Worm (Caenorhabditis elegans) whole organism, L3 larva: ENCODE measurements around the gene cnnm-1.
A peak's percentile ranks its signal among the peaks of the same experiment; 100 is the strongest.
"Not testable (repeated sequence)": the region's sequence is repeated elsewhere in the genome, so short reads cannot be mapped to it uniquely, and the experiment has no call there.

ENCODE experiments used
- R02D3.7 ChIP-seq: fragments of 150-350 bp; optimal IDR thresholded peaks from 2 replicates; lab custom pipeline; 2014; ENCODE audit warnings: missing biosample characterization, missing genetic modification characterization
- ZK546.5 ChIP-seq: sonication (generic microtip); optimal IDR thresholded peaks from 2 replicates; lab custom pipeline; 2017; ENCODE audit warnings: missing biosample characterization, missing genetic modification characterization
- ama-1 ChIP-seq: fragments of 150-350 bp; optimal IDR thresholded peaks from 2 replicates; lab custom pipeline; 2018
- ceh-16 ChIP-seq: sonication (generic microtip); optimal IDR thresholded peaks from 2 replicates; lab custom pipeline; 2017; ENCODE audit warnings: missing biosample characterization, missing genetic modification characterization
- ceh-28 ChIP-seq: fragments of 150-350 bp; optimal IDR thresholded peaks from 2 replicates; lab custom pipeline; 2014; ENCODE audit warnings: missing biosample characterization, missing genetic modification reagents, missing genetic modification characterization
- ceh-9 ChIP-seq: sonication (generic microtip); optimal IDR thresholded peaks from 2 replicates; lab custom pipeline; 2018; ENCODE audit warnings: missing biosample characterization, missing genetic modification characterization
- daf-12 ChIP-seq: fragments of 150-350 bp; optimal IDR thresholded peaks from 2 replicates; lab custom pipeline; 2014; ENCODE audit warnings: missing biosample characterization, missing genetic modification reagents, missing genetic modification characterization
- egl-27 ChIP-seq: sonication (generic microtip); optimal IDR thresholded peaks from 4 replicates; lab custom pipeline; 2017; ENCODE audit warnings: missing biosample characterization, missing genetic modification reagents, missing genetic modification characterization
- egl-5 ChIP-seq: fragments of 150-350 bp; optimal IDR thresholded peaks from 2 replicates; lab custom pipeline; 2017; ENCODE audit warnings: missing biosample characterization, missing genetic modification reagents, missing genetic modification characterization, inconsistent platforms
- elt-1 ChIP-seq: fragments of 150-350 bp; optimal IDR thresholded peaks from 2 replicates; lab custom pipeline; 2014; ENCODE audit warnings: missing biosample characterization, missing genetic modification characterization
- elt-2 ChIP-seq: sonication (generic microtip); optimal IDR thresholded peaks from 2 replicates; lab custom pipeline; 2016; ENCODE audit warnings: missing genetic modification reagents, mild to moderate bottlenecking, missing genetic modification characterization, missing compliant biosample characterization
- elt-3 ChIP-seq, 3 experiments: fragments of 150-350 bp in 1 of 3; sonication (generic microtip) in 2 of 3; optimal IDR thresholded peaks; 2 replicates in 2 of 3; 4 replicates in 1 of 3; lab custom pipeline; 2014 to 2017; ENCODE audit warnings: missing biosample characterization in 3 of 3, missing genetic modification characterization in 3 of 3
- fkh-10 ChIP-seq: sonication (generic microtip); optimal IDR thresholded peaks from 2 replicates; lab custom pipeline; 2017; ENCODE audit warnings: missing biosample characterization, missing genetic modification reagents, missing genetic modification characterization
- fkh-2 ChIP-seq: fragments of 150-350 bp; optimal IDR thresholded peaks from 2 replicates; lab custom pipeline; 2014; ENCODE audit warnings: missing biosample characterization, missing genetic modification reagents, missing genetic modification characterization
- fos-1 ChIP-seq: fragments of 150-350 bp; optimal IDR thresholded peaks from 2 replicates; lab custom pipeline; 2014; ENCODE audit warnings: missing biosample characterization, missing genetic modification characterization
- hmg-11 ChIP-seq: sonication (generic microtip); optimal IDR thresholded peaks from 2 replicates; lab custom pipeline; 2016; ENCODE audit warnings: missing genetic modification characterization, missing compliant biosample characterization
- jun-1 ChIP-seq: fragments of 150-350 bp; optimal IDR thresholded peaks from 2 replicates; lab custom pipeline; 2014; ENCODE audit warnings: missing biosample characterization, missing genetic modification reagents, missing genetic modification characterization
- lin-15B ChIP-seq: fragments of 150-350 bp; optimal IDR thresholded peaks from 2 replicates; lab custom pipeline; 2014; ENCODE audit warnings: missing biosample characterization, missing genetic modification characterization
- lin-39 ChIP-seq: fragments of 150-350 bp; optimal IDR thresholded peaks from 2 replicates; lab custom pipeline; 2018; ENCODE audit warnings: missing biosample characterization, missing genetic modification reagents, missing genetic modification characterization
- mdl-1 ChIP-seq: fragments of 150-350 bp; optimal IDR thresholded peaks from 2 replicates; lab custom pipeline; 2014; ENCODE audit warnings: missing biosample characterization, missing genetic modification characterization
- mml-1 ChIP-seq: fragments of 150-350 bp; sonication (generic microtip); optimal IDR thresholded peaks from 3 replicates; lab custom pipeline; 2014; ENCODE audit warnings: missing biosample characterization, missing genetic modification characterization
- nfya-1 ChIP-seq: sonication (generic microtip); optimal IDR thresholded peaks from 2 replicates; lab custom pipeline; 2017; ENCODE audit warnings: missing genetic modification characterization, mild to moderate bottlenecking, missing compliant biosample characterization, antibody characterized with exemption, moderate library complexity; ENCODE audit not compliant: insufficient read depth
- nhr-11 ChIP-seq: fragments of 150-350 bp; optimal IDR thresholded peaks from 2 replicates; lab custom pipeline; 2014; ENCODE audit warnings: missing biosample characterization, missing genetic modification characterization
- nhr-12 ChIP-seq: fragments of 150-350 bp; optimal IDR thresholded peaks from 2 replicates; lab custom pipeline; 2014; ENCODE audit warnings: missing biosample characterization, missing genetic modification characterization
- nhr-23 ChIP-seq: fragments of 150-350 bp; optimal IDR thresholded peaks from 2 replicates; lab custom pipeline; 2014; ENCODE audit warnings: missing biosample characterization, missing genetic modification reagents, missing genetic modification characterization
- nhr-237 ChIP-seq: fragments of 150-350 bp; optimal IDR thresholded peaks from 2 replicates; lab custom pipeline; 2014; ENCODE audit warnings: missing biosample characterization, missing genetic modification characterization
- nhr-28 ChIP-seq: fragments of 150-350 bp; optimal IDR thresholded peaks from 2 replicates; lab custom pipeline; 2014; ENCODE audit warnings: missing biosample characterization, missing genetic modification characterization
- nhr-76 ChIP-seq: fragments of 150-350 bp; sonication (generic microtip); optimal IDR thresholded peaks from 5 replicates; lab custom pipeline; 2014; ENCODE audit warnings: missing biosample characterization, missing genetic modification characterization
- pha-4 ChIP-seq: fragments of 150-350 bp; optimal IDR thresholded peaks from 2 replicates; lab custom pipeline; 2014; ENCODE audit warnings: missing biosample characterization, missing genetic modification reagents, missing genetic modification characterization
- pqm-1 ChIP-seq: fragments of 150-350 bp; optimal IDR thresholded peaks from 2 replicates; lab custom pipeline; 2017; ENCODE audit warnings: missing biosample characterization, missing genetic modification characterization, inconsistent platforms
- snpc-4 ChIP-seq: fragments of 150-350 bp; optimal IDR thresholded peaks from 2 replicates; lab custom pipeline; 2014; ENCODE audit warnings: missing biosample characterization, missing genetic modification characterization
- tbx-2 ChIP-seq: sonication (generic microtip); optimal IDR thresholded peaks from 2 replicates; lab custom pipeline; 2016; ENCODE audit warnings: mild to moderate bottlenecking, missing genetic modification characterization, missing compliant biosample characterization
- zag-1 ChIP-seq: fragments of 150-350 bp; optimal IDR thresholded peaks from 2 replicates; lab custom pipeline; 2014; ENCODE audit warnings: missing biosample characterization, missing genetic modification characterization
- ztf-11 ChIP-seq: fragments of 150-350 bp; optimal IDR thresholded peaks from 2 replicates; lab custom pipeline; 2014; ENCODE audit warnings: missing biosample characterization, missing genetic modification characterization
- ztf-4 ChIP-seq: fragments of 150-350 bp; optimal IDR thresholded peaks from 2 replicates; lab custom pipeline; 2014; ENCODE audit warnings: missing biosample characterization, missing genetic modification characterization

Gene cnnm-1

ce11 chrIV:17171732-17172131 is 34.9 kb downstream of the cnnm-1 start:
- TF ChIP-seq nfya-1, result no peak
- no peak for TF ChIP-seq ama-1
- TF ChIP-seq mdl-1, result no peak
- TF ChIP-seq pha-4 (tag; lab: Kevin White, UChicago), result peak; percentile 80
- peak; percentile 74 for TF ChIP-seq jun-1 (tag; lab: Kevin White, UChicago)
- TF ChIP-seq pqm-1 (tag; lab: Kevin White, UChicago), result peak; percentile 98
- peak; percentile 99 for TF ChIP-seq elt-2 (tag; lab: Kevin White, UChicago)

- TF ChIP-seq ztf-11 (no peak), ama-1 (no peak)
Measured at ce11 chrIV:17166974-17167373, 39.7 kb downstream of the cnnm-1 start, which contains the start of gene skr-12. Gene skr-12 (plus strand): TSS chrIV:17167274.

- not testable (repeated sequence) for TF ChIP-seq egl-27 (tag; lab: Kevin White, UChicago); hmg-11 (tag; lab: Kevin White, UChicago); nhr-76
Measured at ce11 chrIV:17165734-17166133, 40.9 kb downstream of the cnnm-1 start, which contains the start of gene skr-8. Gene skr-8 (minus strand): TSS chrIV:17165834.

- not testable (repeated sequence) for TF ChIP-seq nhr-28 (tag; lab: Kevin White, UChicago); ceh-16 (tag; lab: Kevin White, UChicago); snpc-4
Measured at ce11 chrIV:17163273-17163672, 43.4 kb downstream of the cnnm-1 start, which contains the start of gene skr-9. Gene skr-9 (plus strand): TSS chrIV:17163573.

- TF ChIP-seq ceh-16 (tag; lab: Kevin White, UChicago) (no peak), elt-1 (tag; lab: Kevin White, UChicago) (no peak), nhr-76 (no peak), nfya-1 (no peak), daf-12 (tag; lab: Kevin White, UChicago) (no peak), pqm-1 (tag; lab: Kevin White, UChicago) (no peak), nhr-12 (tag; lab: Kevin White, UChicago) (no peak), lin-15B (tag; lab: Kevin White, UChicago) (no peak), snpc-4 (no peak), ama-1 (no peak), elt-3 (tag; optimal IDR thresholded peaks at IDR 0.05; lab: Kevin White, UChicago) (no peak)
Measured at ce11 chrIV:17162515-17162914, 44.1 kb downstream of the cnnm-1 start, which contains the start of gene skr-13. Gene skr-13 (minus strand): TSS chrIV:17162615.

ce11 chrIV:17153002-17153401 is 53.6 kb downstream of the cnnm-1 start:
- TF ChIP-seq ceh-28 (tag; lab: Kevin White, UChicago) (no peak), ztf-4 (tag; lab: Kevin White, UChicago) (no peak), ama-1 (no peak), ZK546.5 (tag; lab: Kevin White, UChicago) (no peak), fos-1 (tag; lab: Kevin White, UChicago) (no peak), daf-12 (tag; lab: Kevin White, UChicago) (no peak), snpc-4 (no peak), R02D3.7 (tag; lab: Kevin White, UChicago) (no peak), lin-39 (tag; lab: Kevin White, UChicago) (no peak), nhr-23 (tag; lab: Kevin White, UChicago) (no peak), lin-15B (tag; lab: Kevin White, UChicago) (no peak), pqm-1 (tag; lab: Kevin White, UChicago) (no peak)

ce11 chrIV:17150871-17151270 is 55.8 kb downstream of the cnnm-1 start, which contains the start of gene Y116A8C.40:
Gene Y116A8C.40 (minus strand): TSS chrIV:17150971.
- TF ChIP-seq jun-1 (tag; lab: Kevin White, UChicago), result no peak
- TF ChIP-seq elt-2 (tag; lab: Kevin White, UChicago), result no peak
- TF ChIP-seq nhr-28 (tag; lab: Kevin White, UChicago), result no peak
- no peak for TF ChIP-seq nhr-11 (tag; lab: Kevin White, UChicago)
- no peak for TF ChIP-seq nhr-237 (tag; lab: Kevin White, UChicago)
- TF ChIP-seq mml-1 (tag; lab: Kevin White, UChicago), result no peak
- TF ChIP-seq tbx-2 (tag; lab: Kevin White, UChicago), result no peak
- TF ChIP-seq R02D3.7 (tag; lab: Kevin White, UChicago), result no peak
- TF ChIP-seq ztf-11, result no peak
- TF ChIP-seq egl-27 (tag; lab: Kevin White, UChicago), result no peak
- TF ChIP-seq elt-3 (tag; optimal IDR thresholded peaks at IDR 0.05; lab: Kevin White, UChicago), result no peak
- no peak for TF ChIP-seq ZK546.5 (tag; lab: Kevin White, UChicago)
- no peak for TF ChIP-seq fkh-2 (tag; lab: Kevin White, UChicago)
- TF ChIP-seq egl-5 (tag; lab: Kevin White, UChicago), result no peak
- no peak for TF ChIP-seq zag-1 (tag; lab: Kevin White, UChicago)
- no peak for TF ChIP-seq fkh-10 (GFP tag; lab: Kevin White, UChicago)
- no peak for TF ChIP-seq ceh-9 (tag; lab: Kevin White, UChicago)
- TF ChIP-seq elt-1 (tag; lab: Kevin White, UChicago), result no peak
